Fruit fly (Drosophila melanogaster) whole organism, embryonic: Measurements from ENCODE around the gene CG12112.

Experiments used
- Adf1 ChIP-seq: fragments of 200-800 bp; sonication (Bioruptor generic); IDR thresholded peaks from 2 replicates; pipeline ENCODE4 v1.3.6; 2022; ENCODE audit warnings: missing biosample characterization, missing genetic modification characterization
- B-H2 ChIP-seq: fragments of 200-800 bp; sonication (Bioruptor generic); optimal IDR thresholded peaks from 2 replicates; lab custom pipeline; 2018; ENCODE audit warnings: missing biosample characterization, mild to moderate bottlenecking, missing genetic modification characterization
- CG10209 ChIP-seq: fragments of 200-800 bp; sonication (Bioruptor generic); optimal IDR thresholded peaks from 3 replicates; lab custom pipeline; 2017; ENCODE audit warnings: missing biosample characterization, mild to moderate bottlenecking, missing genetic modification characterization, missing genetic modification reagents
- CG10462 ChIP-seq: fragments of 200-800 bp; sonication (Bioruptor generic); optimal IDR thresholded peaks from 2 replicates; lab custom pipeline; 2016; ENCODE audit warnings: missing biosample characterization, missing genetic modification characterization
- CG11504 ChIP-seq: fragments of 200-800 bp; sonication (Bioruptor generic); optimal IDR thresholded peaks from 3 replicates; lab custom pipeline; 2019; ENCODE audit warnings: missing biosample characterization, mild to moderate bottlenecking, missing genetic modification characterization, moderate library complexity
- CG12071 ChIP-seq: fragments of 200-800 bp; sonication (Bioruptor generic); optimal IDR thresholded peaks from 3 replicates; lab custom pipeline; 2018; ENCODE audit warnings: missing biosample characterization, mild to moderate bottlenecking, missing genetic modification characterization
- CG13624 ChIP-seq: fragments of 200-800 bp; sonication (Bioruptor generic); optimal IDR thresholded peaks from 2 replicates; lab custom pipeline; 2016; ENCODE audit warnings: missing biosample characterization, missing genetic modification characterization
- CG14860 ChIP-seq: fragments of 200-800 bp; sonication (Bioruptor generic); IDR thresholded peaks from 3 replicates; pipeline ENCODE4 v1.3.6; 2022; ENCODE audit warnings: missing biosample characterization, missing genetic modification characterization; ENCODE audit not compliant: partially characterized antibody
- CG17802 ChIP-seq: fragments of 200-800 bp; sonication (Bioruptor generic); optimal IDR thresholded peaks from 2 replicates; lab custom pipeline; 2018; ENCODE audit warnings: missing biosample characterization, mild to moderate bottlenecking, missing genetic modification characterization, moderate library complexity
- CG3065 ChIP-seq: fragments of 200-800 bp; sonication (Bioruptor generic); optimal IDR thresholded peaks from 2 replicates; lab custom pipeline; 2016; ENCODE audit warnings: missing biosample characterization, missing genetic modification characterization
- CG6272 ChIP-seq: fragments of 200-800 bp; sonication (Bioruptor generic); IDR thresholded peaks from 2 replicates; pipeline ENCODE4 v1.3.6; 2022; ENCODE audit warnings: missing biosample characterization, missing genetic modification characterization
- CG8359 ChIP-seq: fragments of 200-800 bp; sonication (Bioruptor generic); optimal IDR thresholded peaks from 2 replicates; lab custom pipeline; 2017; ENCODE audit warnings: missing biosample characterization, mild to moderate bottlenecking, missing genetic modification characterization, borderline replicate concordance
- CG8388 ChIP-seq: fragments of 200-800 bp; sonication (Bioruptor generic); optimal IDR thresholded peaks from 2 replicates; lab custom pipeline; 2019; ENCODE audit warnings: missing biosample characterization, mild to moderate bottlenecking, missing genetic modification characterization, moderate library complexity
- CG9932 ChIP-seq: fragments of 200-800 bp; sonication (Bioruptor generic); IDR thresholded peaks from 2 replicates; pipeline ENCODE4 v1.3.6; 2022; ENCODE audit warnings: missing biosample characterization, missing genetic modification characterization
- Chrac-16 ChIP-seq: fragments of 200-800 bp; sonication (Bioruptor generic); optimal IDR thresholded peaks from 3 replicates; lab custom pipeline; 2016; ENCODE audit warnings: missing biosample characterization, missing genetic modification characterization
- Dfd ChIP-seq, 2 experiments: fragments of >200 bp; optimal IDR thresholded peaks; 2 replicates each; lab custom pipeline; 2017; ENCODE audit warnings: missing biosample characterization in 2 of 2, missing genetic modification characterization in 2 of 2
- Elba2 ChIP-seq: fragments of 200-800 bp; sonication (Bioruptor generic); optimal IDR thresholded peaks from 3 replicates; lab custom pipeline; 2016; ENCODE audit warnings: missing biosample characterization, missing genetic modification characterization
- Hr39 ChIP-seq: fragments of >200 bp; optimal IDR thresholded peaks from 2 replicates; lab custom pipeline; 2017
- Hr51 ChIP-seq, 2 experiments: fragments of 200-800 bp; sonication (Bioruptor generic); optimal IDR thresholded peaks; 2 replicates in 1 of 2; 3 replicates in 1 of 2; lab custom pipeline; 2016 to 2018; ENCODE audit warnings: missing biosample characterization in 2 of 2, missing genetic modification characterization in 2 of 2, mild to moderate bottlenecking in 1 of 2, moderate library complexity in 1 of 2
- Hr78 ChIP-seq, 2 experiments: fragments of 200-800 bp in 1 of 2; fragments of >200 bp in 1 of 2; sonication (Bioruptor generic) in 1 of 2; optimal IDR thresholded peaks; 2 replicates each; lab custom pipeline; 2017 to 2019; ENCODE audit warnings: missing biosample characterization in 2 of 2, missing genetic modification characterization in 2 of 2, mild to moderate bottlenecking in 1 of 2, moderate library complexity in 1 of 2
- Mad ChIP-seq: fragments of 200-800 bp; sonication (Bioruptor generic); optimal IDR thresholded peaks from 2 replicates; lab custom pipeline; 2016; ENCODE audit warnings: missing biosample characterization, missing genetic modification characterization
- Meics ChIP-seq: fragments of 200-800 bp; sonication (Bioruptor generic); optimal IDR thresholded peaks from 2 replicates; lab custom pipeline; 2017; ENCODE audit warnings: missing biosample characterization, mild to moderate bottlenecking, missing genetic modification characterization
- Mes4 ChIP-seq: fragments of 200-800 bp; sonication (Bioruptor generic); optimal IDR thresholded peaks from 2 replicates; lab custom pipeline; 2016; ENCODE audit warnings: missing biosample characterization, missing genetic modification characterization
- Nf-YA ChIP-seq: fragments of 200-800 bp; sonication (Bioruptor generic); IDR thresholded peaks from 2 replicates; pipeline ENCODE4 v1.3.6; 2022; ENCODE audit warnings: missing biosample characterization, missing genetic modification characterization
- Sox100B ChIP-seq: fragments of 200-800 bp; sonication (Bioruptor generic); optimal IDR thresholded peaks from 3 replicates; lab custom pipeline; 2018; ENCODE audit warnings: missing biosample characterization, mild to moderate bottlenecking, missing genetic modification characterization
- bsh ChIP-seq, 2 experiments: fragments of 200-800 bp; sonication (Bioruptor generic); optimal IDR thresholded peaks; 2 replicates each; lab custom pipeline; 2017 to 2018; ENCODE audit warnings: mild to moderate bottlenecking in 2 of 2, missing biosample characterization in 2 of 2, missing genetic modification characterization in 2 of 2, moderate library complexity in 1 of 2
- cad ChIP-seq: fragments of >200 bp; optimal IDR thresholded peaks from 2 replicates; lab custom pipeline; 2017; ENCODE audit warnings: missing biosample characterization, missing genetic modification characterization
- cas ChIP-seq: fragments of 200-800 bp; sonication (Bioruptor generic); IDR thresholded peaks from 2 replicates; pipeline ENCODE4 v1.3.6; 2022; ENCODE audit warnings: missing biosample characterization, missing genetic modification characterization
- cg ChIP-seq: fragments of 200-800 bp; sonication (Bioruptor generic); optimal IDR thresholded peaks from 3 replicates; lab custom pipeline; 2019; ENCODE audit warnings: missing biosample characterization, mild to moderate bottlenecking, missing genetic modification characterization, moderate library complexity
- chif ChIP-seq, 2 experiments: fragments of 200-800 bp; sonication (Bioruptor generic); optimal IDR thresholded peaks; 3 replicates each; lab custom pipeline; 2016; ENCODE audit warnings: missing biosample characterization in 2 of 2, missing genetic modification characterization in 2 of 2
- ci ChIP-seq: fragments of 200-800 bp; sonication (Bioruptor generic); IDR thresholded peaks from 3 replicates; pipeline ENCODE4 v1.3.6; 2022; ENCODE audit warnings: missing biosample characterization, missing genetic modification characterization
- corto ChIP-seq: fragments of 200-800 bp; sonication (Bioruptor generic); optimal IDR thresholded peaks from 2 replicates; lab custom pipeline; 2016; ENCODE audit warnings: missing biosample characterization, mild to moderate bottlenecking, missing genetic modification characterization, moderate library complexity
- crol ChIP-seq: fragments of 200-800 bp; sonication (Bioruptor generic); IDR thresholded peaks from 2 replicates; pipeline ENCODE4 v1.3.6; 2022; ENCODE audit warnings: missing biosample characterization, missing genetic modification characterization
- dmrt99B ChIP-seq: fragments of 200-800 bp; sonication (Bioruptor generic); optimal IDR thresholded peaks from 2 replicates; lab custom pipeline; 2018; ENCODE audit warnings: missing biosample characterization, mild to moderate bottlenecking, missing genetic modification characterization, moderate library complexity
- dysf ChIP-seq: fragments of 200-800 bp; sonication (Bioruptor generic); IDR thresholded peaks from 3 replicates; pipeline ENCODE4 v1.3.6; 2022; ENCODE audit warnings: missing biosample characterization, missing genetic modification characterization
- en ChIP-seq: fragments of 200-800 bp; sonication (Bioruptor generic); optimal IDR thresholded peaks from 2 replicates; lab custom pipeline; 2016; ENCODE audit warnings: missing biosample characterization, missing genetic modification characterization
- gfzf ChIP-seq: fragments of 200-800 bp; sonication (Bioruptor generic); optimal IDR thresholded peaks from 2 replicates; lab custom pipeline; 2016; ENCODE audit warnings: missing biosample characterization, mild to moderate bottlenecking, missing genetic modification characterization, moderate library complexity
- grau ChIP-seq: fragments of 200-800 bp; optimal IDR thresholded peaks from 3 replicates; lab custom pipeline; 2019; ENCODE audit warnings: missing biosample characterization, mild to moderate bottlenecking, missing genetic modification characterization, moderate library complexity
- kah ChIP-seq: fragments of 200-800 bp; sonication (Bioruptor generic); optimal IDR thresholded peaks from 2 replicates; lab custom pipeline; 2018; ENCODE audit warnings: missing biosample characterization, mild to moderate bottlenecking, missing genetic modification characterization
- ken ChIP-seq: fragments of 200-800 bp; sonication (Bioruptor generic); IDR thresholded peaks from 3 replicates; pipeline ENCODE4 v1.3.6; 2022; ENCODE audit warnings: missing biosample characterization, missing genetic modification characterization
- lbe ChIP-seq: fragments of 200-800 bp; sonication (Bioruptor generic); optimal IDR thresholded peaks from 2 replicates; lab custom pipeline; 2016; ENCODE audit warnings: missing biosample characterization, mild to moderate bottlenecking, missing genetic modification characterization
- lilli ChIP-seq: fragments of 200-800 bp; sonication (Bioruptor generic); optimal IDR thresholded peaks from 3 replicates; lab custom pipeline; 2016; ENCODE audit warnings: missing biosample characterization, missing genetic modification characterization
- odd ChIP-seq: fragments of 200-800 bp; sonication (Bioruptor generic); optimal IDR thresholded peaks from 2 replicates; lab custom pipeline; 2017; ENCODE audit warnings: missing biosample characterization, mild to moderate bottlenecking, missing genetic modification characterization
- pita ChIP-seq: fragments of 200-800 bp; sonication (Bioruptor generic); optimal IDR thresholded peaks from 2 replicates; lab custom pipeline; 2017; ENCODE audit warnings: missing biosample characterization, mild to moderate bottlenecking, missing genetic modification characterization
- pros ChIP-seq: fragments of 200-800 bp; sonication (Bioruptor generic); optimal IDR thresholded peaks from 3 replicates; lab custom pipeline; 2019; ENCODE audit warnings: missing biosample characterization, mild to moderate bottlenecking, missing genetic modification characterization, moderate library complexity
- sna ChIP-seq: fragments of 200-800 bp; sonication (Bioruptor generic); IDR thresholded peaks from 2 replicates; pipeline ENCODE4 v1.3.6; 2022; ENCODE audit warnings: missing biosample characterization, missing genetic modification characterization; ENCODE audit not compliant: partially characterized antibody
- sqz ChIP-seq: fragments of 200-800 bp; sonication (Bioruptor generic); optimal IDR thresholded peaks from 3 replicates; lab custom pipeline; 2018; ENCODE audit warnings: missing biosample characterization, mild to moderate bottlenecking, missing genetic modification characterization
- tup ChIP-seq: fragments of 200-800 bp; sonication (Bioruptor generic); optimal IDR thresholded peaks from 2 replicates; lab custom pipeline; 2016; ENCODE audit warnings: missing biosample characterization, mild to moderate bottlenecking, missing genetic modification characterization, moderate library complexity
- wek ChIP-seq: fragments of 200-800 bp; sonication (Bioruptor generic); optimal IDR thresholded peaks from 3 replicates; lab custom pipeline; 2018; ENCODE audit warnings: missing biosample characterization, mild to moderate bottlenecking, missing genetic modification characterization, moderate library complexity

CG12112 gene

DNA sequence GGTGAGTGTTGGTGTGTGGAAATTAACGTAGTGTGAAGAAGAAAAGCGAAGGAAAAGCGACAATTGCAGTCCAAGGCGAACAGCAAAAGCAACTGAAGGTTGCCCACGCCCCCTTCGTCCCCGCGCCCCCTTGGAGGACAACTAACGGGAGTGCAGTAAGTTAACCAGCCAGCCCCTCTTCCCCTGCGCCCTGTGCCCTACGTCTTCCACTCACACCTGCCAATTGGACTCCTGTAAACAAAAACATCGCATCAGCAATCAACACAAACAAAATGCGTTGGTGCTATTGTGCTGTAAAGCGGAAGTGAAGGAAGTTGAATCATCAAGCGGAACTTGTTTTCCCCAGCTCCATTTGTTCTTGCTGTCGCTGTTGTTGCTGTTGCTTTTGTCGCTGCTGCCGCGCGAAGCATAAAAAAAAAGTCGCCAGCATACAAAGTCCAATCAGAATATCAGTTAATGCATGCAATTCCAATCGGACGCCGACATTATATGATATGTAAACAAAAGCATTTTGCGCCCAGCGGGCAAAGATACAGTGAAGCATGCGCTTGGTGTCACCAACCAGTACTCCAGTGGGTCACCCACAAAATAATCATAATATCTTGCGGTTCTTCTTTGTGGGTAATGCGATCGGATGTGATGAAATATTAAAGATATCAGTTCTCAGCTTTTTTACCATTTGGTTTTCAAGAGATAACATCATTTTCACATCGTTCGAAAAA is 32.6 kb upstream of the CG12112 start (continued):
- TF ChIP-seq Elba2 (peak; percentile 35), pros (peak; percentile 32), Meics (no peak), CG8359 (GFP tag; lab: Kevin White, UChicago) (no peak), sqz (GFP tag; lab: Kevin White, UChicago) (peak; percentile 23), bsh (GFP tag; optimal IDR thresholded peaks at IDR 0.05; lab: Kevin White, UChicago) (peak in 1 of 2 experiments; percentile 50), grau (tag; lab: Kevin White, UChicago) (peak; percentile 78), kah (peak; percentile 2), crol (GFP tag; lab: Robert Waterston, UW) (peak; percentile 83), CG10462 (GFP tag; lab: Kevin White, UChicago) (no peak), ci (GFP tag; lab: Robert Waterston, UW) (no peak), Hr39 (no peak), lilli (GFP tag; lab: Kevin White, UChicago) (peak; percentile 2), en (GFP tag; lab: Kevin White, UChicago) (no peak)

DNA sequence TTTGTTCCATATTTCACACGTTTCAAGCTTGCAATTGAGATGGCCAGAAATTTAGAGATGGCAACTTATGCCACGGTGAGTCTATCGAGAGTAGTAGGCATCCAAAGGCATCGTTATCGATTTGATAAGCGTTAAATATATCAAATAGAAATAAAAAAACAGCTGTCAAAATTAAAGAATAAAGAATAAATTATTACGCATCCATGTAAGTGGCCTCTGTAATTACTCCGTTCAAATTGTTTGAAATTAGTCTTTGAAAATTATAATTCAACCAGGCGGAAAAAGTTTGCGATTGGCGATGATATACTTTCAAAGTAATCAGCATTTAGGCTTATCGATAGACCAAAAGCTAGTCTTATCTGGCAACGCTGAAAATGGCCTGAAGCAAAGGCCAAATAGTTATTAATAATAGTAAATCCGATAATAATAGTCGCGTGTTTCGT is 31.7 kb upstream of the CG12112 start, which contains the start of the genes CG12659 and Crag:
TSS of gene CG12659 (minus strand) at position 45 of the 443 bp plus-strand sequence.
TSS of gene Crag (plus strand) at position 347 of the 443 bp plus-strand sequence.
- TF ChIP-seq CG17802 (tag; lab: Kevin White, UChicago): no peak
- TF ChIP-seq wek (GFP tag; lab: Kevin White, UChicago): no peak
- TF ChIP-seq CG8388: no peak
- TF ChIP-seq pita (GFP tag; lab: Kevin White, UChicago): no peak
- TF ChIP-seq CG10209 (GFP tag; lab: Kevin White, UChicago): no peak
- peak; percentile 47 for TF ChIP-seq CG9932 (GFP tag; lab: Robert Waterston, UW)
- TF ChIP-seq cg: no peak
- TF ChIP-seq odd: no peak
- no peak for TF ChIP-seq Mad (GFP tag; lab: Kevin White, UChicago)
- no peak for TF ChIP-seq lbe
- TF ChIP-seq Hr51 (GFP tag; optimal IDR thresholded peaks at IDR 0.05; lab: Kevin White, UChicago): no peak
- no peak for TF ChIP-seq kah
- no peak for TF ChIP-seq cad (GFP tag; lab: Kevin White, UChicago)
- TF ChIP-seq Nf-YA (GFP tag; lab: Robert Waterston, UW): no peak
- no peak for TF ChIP-seq corto (GFP tag; lab: Kevin White, UChicago)
- TF ChIP-seq tup (GFP tag; lab: Kevin White, UChicago): no peak
- no peak for TF ChIP-seq Chrac-16
- peak; percentile 50 for TF ChIP-seq sna
- TF ChIP-seq B-H2: no peak
- no peak for TF ChIP-seq CG12071
- TF ChIP-seq Mes4 (GFP tag; lab: Kevin White, UChicago): no peak
- no peak for TF ChIP-seq Dfd (GFP tag; optimal IDR thresholded peaks at IDR 0.05; lab: Kevin White, UChicago)
- TF ChIP-seq dmrt99B: no peak
- TF ChIP-seq CG14860 (GFP tag; lab: Robert Waterston, UW): peak; percentile 71
- TF ChIP-seq Hr78 (GFP tag; optimal IDR thresholded peaks at IDR 0.05; lab: Kevin White, UChicago): no peak
- TF ChIP-seq dysf (GFP tag; lab: Robert Waterston, UW): no peak
- no peak for TF ChIP-seq chif (GFP tag; optimal IDR thresholded peaks at IDR 0.05; lab: Kevin White, UChicago)
- no peak for TF ChIP-seq Sox100B
- TF ChIP-seq ci (GFP tag; lab: Robert Waterston, UW): no peak
- no peak for TF ChIP-seq CG6272 (GFP tag; lab: Robert Waterston, UW)
- TF ChIP-seq ken (GFP tag; lab: Robert Waterston, UW): no peak
- no peak for TF ChIP-seq cas (GFP tag; lab: Robert Waterston, UW)
- TF ChIP-seq CG13624 (GFP tag; lab: Kevin White, UChicago): no peak
- no peak for TF ChIP-seq gfzf (GFP tag; lab: Kevin White, UChicago)
- no peak for TF ChIP-seq CG3065 (GFP tag; lab: Kevin White, UChicago)
- no peak for TF ChIP-seq CG11504 (tag; lab: Kevin White, UChicago)
- no peak for TF ChIP-seq Adf1 (GFP tag; lab: Robert Waterston, UW)
